Worm (Caenorhabditis elegans) whole organism, L4 larva: Measurements from ENCODE around the gene W02B8.1.

Experiments
- Y105C5A.15 ChIP-seq: fragments of 200-800 bp; sonication (Bioruptor generic); IDR thresholded peaks from 2 replicates; pipeline ENCODE4 v1.3.6; 2022; ENCODE audit warnings: missing genetic modification characterization, missing compliant biosample characterization
- ZK546.5 ChIP-seq, 2 experiments: sonication (generic microtip); optimal IDR thresholded peaks; 2 replicates each; lab custom pipeline; 2017; ENCODE audit warnings: missing biosample characterization in 2 of 2, missing genetic modification characterization in 2 of 2
- dmd-6 ChIP-seq: fragments of 200-800 bp; sonication (Bioruptor generic); IDR thresholded peaks from 2 replicates; pipeline ENCODE4 v1.3.6; 2022; ENCODE audit warnings: missing genetic modification reagents, missing genetic modification characterization, missing compliant biosample characterization
- hmg-1.1 ChIP-seq: fragments of 200-800 bp; sonication (Bioruptor generic); IDR thresholded peaks from 2 replicates; pipeline ENCODE4 v1.3.6; 2022; ENCODE audit warnings: missing genetic modification reagents, missing genetic modification characterization, missing compliant biosample characterization
- lin-15B ChIP-seq: fragments of 150-350 bp; sonication (generic microtip); optimal IDR thresholded peaks from 3 replicates; lab custom pipeline; 2014; ENCODE audit warnings: missing biosample characterization, missing genetic modification characterization
- nhr-28 ChIP-seq: fragments of 150-350 bp; optimal IDR thresholded peaks from 2 replicates; lab custom pipeline; 2014; ENCODE audit warnings: missing biosample characterization, missing genetic modification characterization
- nhr-76 ChIP-seq: fragments of 150-350 bp; optimal IDR thresholded peaks from 2 replicates; lab custom pipeline; 2014; ENCODE audit warnings: missing biosample characterization, missing genetic modification characterization
- pqm-1 ChIP-seq: sonication (generic microtip); optimal IDR thresholded peaks from 2 replicates; lab custom pipeline; 2017; ENCODE audit warnings: missing biosample characterization, missing genetic modification characterization
- rbr-2 ChIP-seq: sonication (generic microtip); optimal IDR thresholded peaks from 2 replicates; lab custom pipeline; 2016; ENCODE audit warnings: missing genotype, missing genetic modification characterization, missing compliant biosample characterization
- saeg-2 ChIP-seq: fragments of 200-800 bp; sonication (Bioruptor generic); IDR thresholded peaks from 2 replicates; pipeline ENCODE4 v1.3.6; 2022; ENCODE audit warnings: missing genetic modification reagents, missing genetic modification characterization, missing compliant biosample characterization
- tra-1 ChIP-seq: fragments of 200-800 bp; sonication (Bioruptor generic); IDR thresholded peaks from 2 replicates; pipeline ENCODE4 v1.3.6; 2022; ENCODE audit warnings: missing genetic modification reagents, missing genetic modification characterization, missing compliant biosample characterization
- zfp-2 ChIP-seq: sonication (generic microtip); optimal IDR thresholded peaks from 2 replicates; lab custom pipeline; 2016; ENCODE audit warnings: mild to moderate bottlenecking, missing genetic modification characterization, missing compliant biosample characterization
- ztf-11 ChIP-seq: fragments of 150-350 bp; optimal IDR thresholded peaks from 2 replicates; lab custom pipeline; 2014; ENCODE audit warnings: missing biosample characterization, missing genetic modification characterization
- ztf-7 ChIP-seq: fragments of 150-350 bp; optimal IDR thresholded peaks from 2 replicates; lab custom pipeline; 2014; ENCODE audit warnings: missing biosample characterization, missing genetic modification characterization

ce11 chrII:13949290-13949689, 47.4 kb upstream of the W02B8.1 start, which contains the start of gene sre-44:
- no peak for TF ChIP-seq lin-15B (tag; lab: Kevin White, UChicago)
- no peak for TF ChIP-seq nhr-28 (tag; lab: Kevin White, UChicago)
- no peak for TF ChIP-seq pqm-1
- TF ChIP-seq zfp-2 (tag; lab: Kevin White, UChicago): no peak
- TF ChIP-seq hmg-1.1: no peak
- TF ChIP-seq Y105C5A.15 (GFP tag; lab: Robert Waterston, UW): no peak
- no peak for TF ChIP-seq tra-1
- TF ChIP-seq ztf-7 (tag; lab: Kevin White, UChicago): no peak
- no peak for TF ChIP-seq ZK546.5 (tag; optimal IDR thresholded peaks at IDR 0.05; lab: Kevin White, UChicago)
- no peak for TF ChIP-seq ztf-11 (tag; lab: Kevin White, UChicago)
- TF ChIP-seq rbr-2 (tag; lab: Kevin White, UChicago): no peak
- TF ChIP-seq saeg-2 (GFP tag; lab: Robert Waterston, UW): no peak
- no peak for TF ChIP-seq dmd-6 (GFP tag; lab: Robert Waterston, UW)
- TF ChIP-seq nhr-76 (tag; lab: Kevin White, UChicago): no peak
